Worm (Caenorhabditis elegans) whole organism, L4/young adult: Measurements from ENCODE around the gene VC5.2.

Source experiments
- W03F9.2 ChIP-seq: fragments of 150-350 bp; optimal IDR thresholded peaks from 2 replicates; lab custom pipeline; 2014; ENCODE audit warnings: missing biosample characterization, missing genetic modification characterization
- dao-5 ChIP-seq: sonication (generic microtip); optimal IDR thresholded peaks from 2 replicates; lab custom pipeline; 2016; ENCODE audit warnings: missing genotype, missing genetic modification characterization, moderate library complexity, missing compliant biosample characterization
- him-1 ChIP-seq: sonication (generic microtip); optimal IDR thresholded peaks from 2 replicates; lab custom pipeline; 2016; ENCODE audit warnings: missing genotype, missing genetic modification reagents, missing genetic modification characterization, missing compliant biosample characterization

VC5.2 gene

ce11 chrV:7069605-7070004, 16.2 kb upstream of the VC5.2 start:
- TF ChIP-seq him-1 (tag; lab: Kevin White, UChicago) (no peak), dao-5 (no peak), W03F9.2 (tag; lab: Kevin White, UChicago) (no peak)

ce11 chrV:7072309-7072708, 13.4 kb upstream of the VC5.2 start, which contains the start of gene F27B10.1:
F27B10.1 (plus strand) TSS chrV:7072609.
- no peak for TF ChIP-seq dao-5
- TF ChIP-seq him-1 (tag; lab: Kevin White, UChicago) = no peak
- no peak for TF ChIP-seq W03F9.2 (tag; lab: Kevin White, UChicago)

ce11 chrV:7075646-7076045, 10.1 kb upstream of the VC5.2 start, which contains the start of gene npa-1:
npa-1 (plus strand) TSS chrV:7075787.
- TF ChIP-seq W03F9.2 (tag; lab: Kevin White, UChicago) (no peak), him-1 (tag; lab: Kevin White, UChicago) (no peak), dao-5 (no peak)

ce11 chrV:7076161-7076560, 9.6 kb upstream of the VC5.2 start:
- TF ChIP-seq W03F9.2 (tag; lab: Kevin White, UChicago) (no peak), him-1 (tag; lab: Kevin White, UChicago) (no peak), dao-5 (no peak)

ce11 chrV:7078765-7079164, 7.0 kb upstream of the VC5.2 start:
- no peak for TF ChIP-seq him-1 (tag; lab: Kevin White, UChicago)
- no peak for TF ChIP-seq dao-5
- no peak for TF ChIP-seq W03F9.2 (tag; lab: Kevin White, UChicago)

ce11 chrV:7079388-7079787, 6.4 kb upstream of the VC5.2 start:
- no peak for TF ChIP-seq W03F9.2 (tag; lab: Kevin White, UChicago)
- no peak for TF ChIP-seq him-1 (tag; lab: Kevin White, UChicago)
- no peak for TF ChIP-seq dao-5

- TF ChIP-seq him-1 (tag; lab: Kevin White, UChicago) (peak; percentile 0), W03F9.2 (tag; lab: Kevin White, UChicago) (peak; percentile 55), dao-5 (no peak)
Measured at ce11 chrV:7084612-7085139, 1.1 kb upstream of the VC5.2 start, which contains the start of gene mys-1. mys-1 (minus strand) TSS chrV:7084662.

ce11 chrV:7087340-7087739, 1.6 kb downstream of the VC5.2 start:
- no peak for TF ChIP-seq him-1 (tag; lab: Kevin White, UChicago)
- no peak for TF ChIP-seq dao-5
- TF ChIP-seq W03F9.2 (tag; lab: Kevin White, UChicago) = no peak

ce11 chrV:7089217-7089616, 3.5 kb downstream of the VC5.2 start:
- no peak for TF ChIP-seq him-1 (tag; lab: Kevin White, UChicago)
- peak; percentile 7 for TF ChIP-seq W03F9.2 (tag; lab: Kevin White, UChicago)

ce11 chrV:7091287-7091686, 5.5 kb downstream of the VC5.2 start, which contains the start of gene nhr-286:
nhr-286 (minus strand) TSS chrV:7091610.
- TF ChIP-seq him-1 (tag; lab: Kevin White, UChicago) = no peak
- TF ChIP-seq dao-5 = no peak
- no peak for TF ChIP-seq W03F9.2 (tag; lab: Kevin White, UChicago)

- no peak for TF ChIP-seq him-1 (tag; lab: Kevin White, UChicago)
- TF ChIP-seq W03F9.2 (tag; lab: Kevin White, UChicago) = peak; percentile 42
- no peak for TF ChIP-seq dao-5
Measured at ce11 chrV:7093720-7094401, 8.1 kb downstream of the VC5.2 start, which contains the start of gene nhr-135. nhr-135 (minus strand) TSS chrV:7093770.

- TF ChIP-seq W03F9.2 (tag; lab: Kevin White, UChicago) (no peak), dao-5 (no peak), him-1 (tag; lab: Kevin White, UChicago) (no peak)
Measured at ce11 chrV:7095254-7095990, 9.7 kb downstream of the VC5.2 start.

- TF ChIP-seq him-1 (tag; lab: Kevin White, UChicago) = no peak
- TF ChIP-seq W03F9.2 (tag; lab: Kevin White, UChicago) = no peak
- TF ChIP-seq dao-5 = no peak
Measured at ce11 chrV:7096129-7096730, 10.5 kb downstream of the VC5.2 start.
